Worm (Caenorhabditis elegans): ENCODE measurements around the gene daf-28.

daf-28 gene

ce11 chrV:19779220-19779619, 35.7 kb upstream of the daf-28 start:
- TF ChIP-seq ceh-45 (GFP tag; IDR thresholded peaks at IDR 0.05) (no peak), ceh-2 (tag; optimal IDR thresholded peaks at IDR 0.05) (no peak), C38D4.7 (GFP tag; optimal IDR thresholded peaks at IDR 0.05) (no peak), ceh-18 (tag; optimal IDR thresholded peaks at IDR 0.05) (no peak), ceh-22 (tag; optimal IDR thresholded peaks at IDR 0.05) (no peak), ttx-3 (tag; optimal IDR thresholded peaks at IDR 0.05) (no peak), zip-5 (tag; optimal IDR thresholded peaks at IDR 0.05) (no peak), ceh-34 (tag; optimal IDR thresholded peaks at IDR 0.05) (no peak), ama-1 (optimal IDR thresholded peaks at IDR 0.05) (no peak), unc-86 (tag; optimal IDR thresholded peaks at IDR 0.05) (no peak), hlh-30 (tag; optimal IDR thresholded peaks at IDR 0.05; ENCODE audit: insufficient read depth) (no peak), syd-9 (tag; optimal IDR thresholded peaks at IDR 0.05) (no peak), ceh-31 (tag; optimal IDR thresholded peaks at IDR 0.05) (no peak), K02D7.2 (tag; optimal IDR thresholded peaks at IDR 0.05) (no peak), pqm-1 (tag; optimal IDR thresholded peaks at IDR 0.05) (no peak), pag-3 (tag; optimal IDR thresholded peaks at IDR 0.05; ENCODE audit: borderline replicate concordance) (no peak)

ce11 chrV:19783829-19784228, 31.1 kb upstream of the daf-28 start, which contains the start of gene srt-45:
srt-45 (plus strand) TSS chrV:19784129.
- TF ChIP-seq syd-9 (tag; optimal IDR thresholded peaks at IDR 0.05): no peak
- no peak for TF ChIP-seq dve-1 (tag; optimal IDR thresholded peaks at IDR 0.05)
- TF ChIP-seq ceh-22 (tag; optimal IDR thresholded peaks at IDR 0.05): no peak
- no peak for TF ChIP-seq pax-1 (tag; optimal IDR thresholded peaks at IDR 0.05)
- TF ChIP-seq pqm-1 (tag; optimal IDR thresholded peaks at IDR 0.05): no peak
- TF ChIP-seq unc-55 (GFP tag; optimal IDR thresholded peaks at IDR 0.05): no peak
- TF ChIP-seq ref-2 (tag; optimal IDR thresholded peaks at IDR 0.05): no peak
- TF ChIP-seq unc-3 (GFP tag; conservative IDR thresholded peaks at IDR 0.05): no peak
- no peak for TF ChIP-seq unc-3 (tag; optimal IDR thresholded peaks at IDR 0.05)
- TF ChIP-seq ceh-24 (tag; optimal IDR thresholded peaks at IDR 0.05): no peak

ce11 chrV:19788360-19788759, 26.6 kb upstream of the daf-28 start, which contains the start of gene clec-258:
clec-258 (plus strand) TSS chrV:19788440.
- TF ChIP-seq elt-2 (tag; optimal IDR thresholded peaks at IDR 0.05) (peak; percentile 55), odd-2 (tag; optimal IDR thresholded peaks at IDR 0.05) (no peak)

- no peak for TF ChIP-seq unc-86 (tag; optimal IDR thresholded peaks at IDR 0.05)
- no peak for TF ChIP-seq ceh-31 (tag; optimal IDR thresholded peaks at IDR 0.05)
- TF ChIP-seq tbx-7 (tag; optimal IDR thresholded peaks at IDR 0.05): no peak
- TF ChIP-seq ceh-22 (tag; optimal IDR thresholded peaks at IDR 0.05): no peak
- TF ChIP-seq che-1 (tag; optimal IDR thresholded peaks at IDR 0.05): no peak
- TF ChIP-seq ceh-48 (tag; optimal IDR thresholded peaks at IDR 0.05): no peak
- TF ChIP-seq hlh-13 (GFP tag; optimal IDR thresholded peaks at IDR 0.05): no peak
- no peak for TF ChIP-seq unc-42 (tag; optimal IDR thresholded peaks at IDR 0.05)
- TF ChIP-seq ref-2 (tag; optimal IDR thresholded peaks at IDR 0.05): no peak
- TF ChIP-seq lim-6 (tag; optimal IDR thresholded peaks at IDR 0.05): no peak
- TF ChIP-seq dmd-4 (tag; optimal IDR thresholded peaks at IDR 0.05; ENCODE audit: borderline replicate concordance): no peak
- no peak for TF ChIP-seq pat-9 (tag; optimal IDR thresholded peaks at IDR 0.05)
- no peak for TF ChIP-seq K09A11.1 (tag; optimal IDR thresholded peaks at IDR 0.05; ENCODE audit: insufficient read depth)
- no peak for TF ChIP-seq tbx-2 (tag; optimal IDR thresholded peaks at IDR 0.05)
- TF ChIP-seq T23F11.4 (GFP tag; optimal IDR thresholded peaks at IDR 0.05): no peak
- TF ChIP-seq pax-1 (tag; optimal IDR thresholded peaks at IDR 0.05): no peak
Observed at ce11 chrV:19790248-19790647, 24.7 kb upstream of the daf-28 start.

ce11 chrV:19794931-19795330, 20.0 kb upstream of the daf-28 start, which contains the start of gene M162.7:
M162.7 (minus strand) TSS chrV:19795031.
- TF ChIP-seq nhr-11 (tag; optimal IDR thresholded peaks at IDR 0.05): no peak
- no peak for TF ChIP-seq F13H6.1 (tag; optimal IDR thresholded peaks at IDR 0.05)
- TF ChIP-seq ceh-45 (GFP tag; IDR thresholded peaks at IDR 0.05): no peak
- no peak for TF ChIP-seq ztf-16 (tag; optimal IDR thresholded peaks at IDR 0.05)
- TF ChIP-seq dve-1 (tag; optimal IDR thresholded peaks at IDR 0.05): no peak
